Worm (Caenorhabditis elegans) whole organism, early embryonic: ENCODE measurements around the gene npr-24.
A peak's percentile ranks its signal among the peaks of the same experiment; 100 is the strongest.

Experiments
- B0310.2 ChIP-seq: sonication (generic microtip); optimal IDR thresholded peaks from 2 replicates; lab custom pipeline; 2016; ENCODE audit warnings: mild to moderate bottlenecking, missing genetic modification characterization, missing compliant biosample characterization
- F13C5.2 ChIP-seq: sonication (generic microtip); optimal IDR thresholded peaks from 2 replicates; lab custom pipeline; 2017; ENCODE audit warnings: mild to moderate bottlenecking, missing genetic modification characterization, inconsistent platforms, missing compliant biosample characterization
- aly-1 ChIP-seq: sonication (generic microtip); optimal IDR thresholded peaks from 2 replicates; lab custom pipeline; 2016; ENCODE audit warnings: missing genetic modification characterization, missing compliant biosample characterization
- ama-1 ChIP-seq: fragments of 150-350 bp; optimal IDR thresholded peaks from 2 replicates; lab custom pipeline; 2014
- ceh-13 ChIP-seq: fragments of 200-800 bp; sonication (Bioruptor generic); optimal IDR thresholded peaks from 2 replicates; lab custom pipeline; 2018; ENCODE audit warnings: mild to moderate bottlenecking, missing genetic modification characterization, missing compliant biosample characterization
- ceh-36 ChIP-seq: sonication (generic microtip); optimal IDR thresholded peaks from 2 replicates; lab custom pipeline; 2016; ENCODE audit warnings: missing genetic modification characterization, inconsistent platforms, missing compliant biosample characterization
- ets-7 ChIP-seq: sonication (generic microtip); optimal IDR thresholded peaks from 2 replicates; lab custom pipeline; 2016; ENCODE audit warnings: missing genotype, missing genetic modification characterization, missing compliant biosample characterization
- flt-1 ChIP-seq: fragments of 200-800 bp; sonication (Bioruptor generic); IDR thresholded peaks from 2 replicates; pipeline ENCODE4 v1.3.6; 2022; ENCODE audit warnings: missing genetic modification characterization, missing compliant biosample characterization
- hmbx-1 ChIP-seq: sonication (generic microtip); optimal IDR thresholded peaks from 2 replicates; lab custom pipeline; 2016; ENCODE audit warnings: mild to moderate bottlenecking, missing genetic modification characterization, missing compliant biosample characterization
- hmg-4 ChIP-seq: fragments of 200-800 bp; sonication (Bioruptor generic); optimal IDR thresholded peaks from 2 replicates; lab custom pipeline; 2018; ENCODE audit warnings: mild to moderate bottlenecking, missing genetic modification characterization, missing compliant biosample characterization
- hnd-1 ChIP-seq: sonication (generic microtip); optimal IDR thresholded peaks from 2 replicates; lab custom pipeline; 2016; ENCODE audit warnings: missing genetic modification characterization, missing compliant biosample characterization
- pes-1 ChIP-seq: fragments of 200-800 bp; sonication (Bioruptor generic); IDR thresholded peaks from 2 replicates; pipeline ENCODE4 v1.3.6; 2022; ENCODE audit warnings: missing genetic modification reagents, missing genetic modification characterization, missing compliant biosample characterization
- scrt-1 ChIP-seq: fragments of 200-800 bp; sonication (Bioruptor generic); IDR thresholded peaks from 2 replicates; pipeline ENCODE4 v1.3.6; 2022; ENCODE audit warnings: missing genetic modification characterization, missing compliant biosample characterization
- sea-1 ChIP-seq: fragments of 200-800 bp; sonication (Bioruptor generic); conservative IDR thresholded peaks from 2 replicates; pipeline ENCODE4 v1.3.6; 2022; ENCODE audit warnings: missing genetic modification characterization, missing compliant biosample characterization
- tbx-11 ChIP-seq: fragments of 200-800 bp; sonication (Bioruptor generic); IDR thresholded peaks from 2 replicates; pipeline ENCODE4 v1.3.6; 2022; ENCODE audit warnings: missing genetic modification characterization, missing compliant biosample characterization
- tbx-37 ChIP-seq: fragments of 200-800 bp; sonication (Bioruptor generic); conservative IDR thresholded peaks from 2 replicates; pipeline ENCODE4 v1.3.6; 2022; ENCODE audit warnings: missing genetic modification reagents, missing genetic modification characterization, missing compliant biosample characterization
- tra-4 ChIP-seq: sonication (generic microtip); optimal IDR thresholded peaks from 2 replicates; lab custom pipeline; 2017; ENCODE audit warnings: missing genetic modification characterization, missing compliant biosample characterization

npr-24 gene

DNA sequence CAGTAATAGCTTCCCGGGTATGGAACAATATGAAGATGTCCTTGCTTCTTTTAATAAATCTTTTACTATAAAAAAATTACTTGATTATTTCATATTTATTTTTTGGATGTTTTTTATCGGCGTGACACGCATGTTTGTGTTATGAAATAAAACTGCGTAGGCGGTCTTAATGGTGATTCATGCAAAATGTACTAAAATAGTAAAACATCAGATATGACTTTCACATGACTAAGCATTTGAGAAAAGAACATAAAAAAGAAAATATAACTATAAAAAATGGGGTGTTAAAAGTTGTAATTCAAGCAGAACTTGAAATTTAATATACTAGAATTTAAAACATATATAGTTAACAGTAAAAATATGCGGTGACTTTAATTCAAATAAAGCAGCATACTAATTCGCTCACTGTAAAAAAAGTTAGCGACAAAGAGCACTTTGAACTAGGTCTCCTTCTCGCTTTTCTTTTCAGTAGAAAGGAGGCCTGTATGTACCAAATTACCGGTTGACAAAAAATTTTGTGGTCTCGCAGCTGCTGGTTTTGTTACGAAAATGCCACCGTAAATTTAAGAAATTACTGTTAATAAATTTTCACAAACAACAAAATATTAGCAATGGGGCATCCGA lies 4.6 kb downstream of the npr-24 start:
- TF ChIP-seq F13C5.2 (tag; lab: Kevin White, UChicago) (no peak), hmbx-1 (tag; lab: Kevin White, UChicago) (no peak), tbx-37 (GFP tag; lab: Robert Waterston, UW) (no peak), B0310.2 (no peak), tbx-11 (GFP tag; lab: Robert Waterston, UW) (no peak), ama-1 (lab: Kevin White, UChicago) (no peak), scrt-1 (GFP tag; lab: Robert Waterston, UW) (no peak), tra-4 (tag; lab: Kevin White, UChicago) (no peak), ets-7 (tag; lab: Kevin White, UChicago) (no peak), hnd-1 (tag; lab: Kevin White, UChicago) (no peak), ceh-36 (tag; lab: Kevin White, UChicago) (no peak), sea-1 (no peak), aly-1 (tag; lab: Kevin White, UChicago) (no peak)

- 0 out of 2 replicates have a peak, but pooled peaks have one; percentile 34 for TF ChIP-seq pes-1 (GFP tag; lab: Robert Waterston, UW)
- TF ChIP-seq tra-4 (tag; lab: Kevin White, UChicago): no peak
- no peak for TF ChIP-seq ama-1 (lab: Kevin White, UChicago)
- TF ChIP-seq hmbx-1 (tag; lab: Kevin White, UChicago): no peak
- TF ChIP-seq aly-1 (tag; lab: Kevin White, UChicago): peak; percentile 67
- TF ChIP-seq F13C5.2 (tag; lab: Kevin White, UChicago): peak; percentile 50
- TF ChIP-seq ceh-13 (GFP tag; lab: Kevin White, UChicago): no peak
- no peak for TF ChIP-seq flt-1 (GFP tag; lab: Robert Waterston, UW)
- no peak for TF ChIP-seq hnd-1 (tag; lab: Kevin White, UChicago)
- TF ChIP-seq ceh-36 (tag; lab: Kevin White, UChicago): no peak
- peak; percentile 67 for TF ChIP-seq hmg-4 (GFP tag; lab: Kevin White, UChicago)
- no peak for TF ChIP-seq tbx-37 (GFP tag; lab: Robert Waterston, UW)
Measured at ce11 chrX:17479694-17480574, 6.7 kb downstream of the npr-24 start.

DNA sequence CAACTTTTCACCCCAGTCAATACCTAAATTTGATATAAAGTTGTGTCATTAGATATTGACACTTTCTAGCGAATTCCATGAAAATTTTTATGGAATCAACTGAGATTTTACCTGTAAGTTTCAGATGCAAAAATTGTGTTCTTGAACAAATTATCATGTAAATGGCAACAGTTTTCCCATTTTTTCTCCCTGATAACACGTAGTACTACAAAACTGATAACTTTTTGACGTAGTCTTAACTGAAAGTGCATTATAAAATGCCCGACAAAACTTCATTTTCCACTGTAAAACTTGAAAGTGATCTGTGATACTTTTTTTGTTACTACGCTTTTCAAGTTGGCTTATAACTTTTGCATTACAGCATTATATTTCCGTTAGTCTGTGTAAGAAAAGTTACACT lies 8.0 kb downstream of the npr-24 start:
- TF ChIP-seq hnd-1 (tag; lab: Kevin White, UChicago): no peak
- no peak for TF ChIP-seq ama-1 (lab: Kevin White, UChicago)
- no peak for TF ChIP-seq scrt-1 (GFP tag; lab: Robert Waterston, UW)
- no peak for TF ChIP-seq flt-1 (GFP tag; lab: Robert Waterston, UW)
- no peak for TF ChIP-seq ceh-36 (tag; lab: Kevin White, UChicago)
- TF ChIP-seq ets-7 (tag; lab: Kevin White, UChicago): no peak
- TF ChIP-seq aly-1 (tag; lab: Kevin White, UChicago): no peak
- no peak for TF ChIP-seq hmg-4 (GFP tag; lab: Kevin White, UChicago)
- no peak for TF ChIP-seq B0310.2
- no peak for TF ChIP-seq pes-1 (GFP tag; lab: Robert Waterston, UW)
- no peak for TF ChIP-seq tbx-11 (GFP tag; lab: Robert Waterston, UW)
- no peak for TF ChIP-seq hmbx-1 (tag; lab: Kevin White, UChicago)
- TF ChIP-seq tbx-37 (GFP tag; lab: Robert Waterston, UW): no peak
- TF ChIP-seq sea-1: no peak
- no peak for TF ChIP-seq tra-4 (tag; lab: Kevin White, UChicago)
- no peak for TF ChIP-seq F13C5.2 (tag; lab: Kevin White, UChicago)

DNA sequence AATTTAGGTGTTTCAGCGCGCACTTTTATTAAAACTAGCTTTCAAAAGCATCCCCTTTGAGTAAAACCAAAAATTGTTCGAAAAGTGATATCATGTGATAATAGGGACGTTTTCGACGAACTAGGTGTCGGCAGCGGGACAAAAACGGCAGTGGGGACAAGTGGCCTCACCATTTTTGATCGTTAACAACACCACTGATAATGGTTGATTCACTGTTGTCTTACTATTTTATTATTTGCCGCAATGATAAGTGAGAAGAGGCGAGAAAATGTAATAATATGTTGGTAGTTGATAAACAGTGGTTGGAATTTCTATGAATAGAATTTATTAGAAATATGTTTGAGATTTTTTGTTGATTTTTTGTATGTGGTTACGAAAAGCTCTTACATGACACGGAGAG lies 10.7 kb downstream of the npr-24 start:
- no peak for TF ChIP-seq tbx-11 (GFP tag; lab: Robert Waterston, UW)
- no peak for TF ChIP-seq B0310.2
- no peak for TF ChIP-seq scrt-1 (GFP tag; lab: Robert Waterston, UW)
- TF ChIP-seq ets-7 (tag; lab: Kevin White, UChicago): no peak
- no peak for TF ChIP-seq hmbx-1 (tag; lab: Kevin White, UChicago)
- no peak for TF ChIP-seq pes-1 (GFP tag; lab: Robert Waterston, UW)
- TF ChIP-seq ama-1 (lab: Kevin White, UChicago): no peak
- no peak for TF ChIP-seq tbx-37 (GFP tag; lab: Robert Waterston, UW)
- TF ChIP-seq ceh-36 (tag; lab: Kevin White, UChicago): no peak
- TF ChIP-seq ceh-13 (GFP tag; lab: Kevin White, UChicago): no peak
- no peak for TF ChIP-seq sea-1
- no peak for TF ChIP-seq hmg-4 (GFP tag; lab: Kevin White, UChicago)
- TF ChIP-seq flt-1 (GFP tag; lab: Robert Waterston, UW): no peak
- TF ChIP-seq hnd-1 (tag; lab: Kevin White, UChicago): no peak
- no peak for TF ChIP-seq tra-4 (tag; lab: Kevin White, UChicago)

DNA sequence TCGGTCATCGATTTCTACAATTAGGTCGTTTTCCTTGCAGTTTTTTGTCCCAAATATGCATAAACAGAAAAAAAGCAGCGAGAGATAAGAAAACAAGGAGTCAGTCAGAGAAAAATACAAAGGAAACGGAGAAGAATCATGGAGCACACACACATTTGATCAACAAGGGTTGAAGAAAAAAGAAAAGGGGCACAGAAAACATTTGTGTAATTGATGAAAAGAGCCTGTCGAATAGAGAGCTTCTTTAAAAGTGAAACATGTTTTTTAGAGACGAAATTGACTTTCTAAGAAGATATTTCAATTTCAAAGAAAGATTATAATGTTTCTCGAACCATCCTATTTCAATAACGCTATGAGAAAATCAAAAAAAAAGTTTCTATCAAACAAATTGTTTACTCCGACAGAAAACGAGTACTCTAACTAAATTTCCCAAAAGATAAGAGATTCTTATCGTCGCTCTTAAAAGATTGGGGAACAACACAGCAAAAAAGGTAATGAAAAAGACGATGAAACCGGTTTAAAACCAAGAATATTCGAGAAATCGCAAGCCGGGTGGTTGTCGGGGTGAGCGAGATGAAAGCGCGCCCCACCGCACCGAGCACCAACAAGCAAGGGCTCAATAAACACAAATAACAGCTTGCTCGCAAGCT lies 12.0 kb downstream of the npr-24 start, which contains the start of gene tps-1:
Gene tps-1, minus strand, starts transcription at position 14 of the 650 bp plus-strand sequence.
- TF ChIP-seq hmbx-1 (tag; lab: Kevin White, UChicago): no peak
- no peak for TF ChIP-seq ama-1 (lab: Kevin White, UChicago)
- no peak for TF ChIP-seq aly-1 (tag; lab: Kevin White, UChicago)
- no peak for TF ChIP-seq flt-1 (GFP tag; lab: Robert Waterston, UW)
- TF ChIP-seq tbx-37 (GFP tag; lab: Robert Waterston, UW): no peak
- no peak for TF ChIP-seq tbx-11 (GFP tag; lab: Robert Waterston, UW)
- no peak for TF ChIP-seq ets-7 (tag; lab: Kevin White, UChicago)
- TF ChIP-seq hnd-1 (tag; lab: Kevin White, UChicago): no peak
- TF ChIP-seq sea-1: no peak
- TF ChIP-seq pes-1 (GFP tag; lab: Robert Waterston, UW): no peak
- TF ChIP-seq B0310.2: no peak
- no peak for TF ChIP-seq tra-4 (tag; lab: Kevin White, UChicago)
- TF ChIP-seq scrt-1 (GFP tag; lab: Robert Waterston, UW): no peak
- no peak for TF ChIP-seq hmg-4 (GFP tag; lab: Kevin White, UChicago)
- no peak for TF ChIP-seq F13C5.2 (tag; lab: Kevin White, UChicago)
- TF ChIP-seq ceh-13 (GFP tag; lab: Kevin White, UChicago): no peak
- no peak for TF ChIP-seq ceh-36 (tag; lab: Kevin White, UChicago)
